Fruit fly (Drosophila melanogaster): ENCODE measurements around the gene COX7A.

The COX7A gene

DNA sequence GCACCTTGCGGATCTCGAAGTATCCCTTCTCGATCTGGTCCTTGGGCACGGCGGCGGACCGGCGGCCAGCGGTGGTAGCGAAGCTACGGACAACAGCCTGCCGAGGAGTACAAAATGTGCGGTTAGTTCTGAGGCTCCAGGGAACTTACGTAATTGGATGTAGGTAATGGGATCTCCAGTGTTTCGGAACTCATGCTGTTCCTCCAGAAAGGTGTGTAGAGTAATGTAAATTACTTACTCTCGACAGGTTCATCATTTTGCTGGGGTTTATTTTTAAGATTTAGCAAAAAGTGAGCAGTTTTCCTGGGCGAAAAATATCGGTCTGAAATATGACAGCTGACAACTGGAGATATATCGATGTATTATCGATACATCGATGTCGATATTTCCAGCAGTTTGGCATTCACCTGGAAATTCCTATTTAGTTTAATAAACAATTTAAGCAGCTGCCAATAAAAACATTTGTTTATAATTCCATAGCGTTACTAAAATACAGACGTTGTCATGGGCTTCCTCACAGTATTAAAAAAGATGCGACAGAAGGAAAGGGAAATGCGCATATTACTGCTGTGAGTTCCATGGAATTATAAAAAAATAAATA, at the start of gene COX7A, which contains the start of gene Arl2 (continued):
- TF ChIP-seq CG6813 (GFP tag; optimal IDR thresholded peaks at IDR 0.05) = no peak
- TF ChIP-seq ttk (GFP tag; IDR thresholded peaks at IDR 0.05) = no peak
- TF ChIP-seq CG9876 (GFP tag; optimal IDR thresholded peaks at IDR 0.05) = no peak
- TF ChIP-seq CG17385 (GFP tag; optimal IDR thresholded peaks at IDR 0.05) = peak; percentile 37
- TF ChIP-seq crp (GFP tag; optimal IDR thresholded peaks at IDR 0.05) = peak; percentile 34 to 83
- no peak for TF ChIP-seq NFAT (GFP tag; IDR thresholded peaks at IDR 0.05)
- TF ChIP-seq CG17361 (GFP tag; IDR thresholded peaks at IDR 0.05) = no peak
- TF ChIP-seq pnt (GFP tag; optimal IDR thresholded peaks at IDR 0.05) = no peak
- TF ChIP-seq shn (GFP tag; optimal IDR thresholded peaks at IDR 0.05) = no peak
- TF ChIP-seq Dfd (GFP tag; optimal IDR thresholded peaks at IDR 0.05) = no peak
- no peak for TF ChIP-seq maf-S (GFP tag; optimal IDR thresholded peaks at IDR 0.05)
- no peak for TF ChIP-seq CG17328 (GFP tag; IDR thresholded peaks at IDR 0.05)
- TF ChIP-seq zfh1 (GFP tag; IDR thresholded peaks at IDR 0.05) = no peak
- TF ChIP-seq Hr51 (GFP tag; optimal IDR thresholded peaks at IDR 0.05) = no peak
- TF ChIP-seq Atf-2 (GFP tag; optimal IDR thresholded peaks at IDR 0.05) = no peak
- TF ChIP-seq CG8089 (GFP tag; optimal IDR thresholded peaks at IDR 0.05) = no peak
- no peak for TF ChIP-seq dmrt99B (tag; optimal IDR thresholded peaks at IDR 0.05)
- TF ChIP-seq otp (GFP tag; IDR thresholded peaks at IDR 0.05) = no peak
- TF ChIP-seq grau (tag; optimal IDR thresholded peaks at IDR 0.05) = no peak
- TF ChIP-seq mld (GFP tag; IDR thresholded peaks at IDR 0.05; ENCODE audit: partially characterized antibody) = peak; percentile 93
- no peak for TF ChIP-seq emc (GFP tag; optimal IDR thresholded peaks at IDR 0.05)
- no peak for TF ChIP-seq salm (tag; optimal IDR thresholded peaks at IDR 0.05)
- TF ChIP-seq MESR4 (GFP tag; optimal IDR thresholded peaks at IDR 0.05) = peak; percentile 98
- TF ChIP-seq CG8765 (GFP tag; IDR thresholded peaks at IDR 0.05) = no peak
- TF ChIP-seq Scr (GFP tag; IDR thresholded peaks at IDR 0.05; ENCODE audit: partially characterized antibody) = peak; percentile 93
- no peak for TF ChIP-seq gem (tag; optimal IDR thresholded peaks at IDR 0.05)
- no peak for TF ChIP-seq CG3726 (GFP tag; IDR thresholded peaks at IDR 0.05)
- no peak for TF ChIP-seq Dad (GFP tag; optimal IDR thresholded peaks at IDR 0.05)
- no peak for TF ChIP-seq CG9437 (GFP tag; optimal IDR thresholded peaks at IDR 0.05)
- TF ChIP-seq CG7271 (tag; optimal IDR thresholded peaks at IDR 0.05) = no peak
- no peak for TF ChIP-seq zen (tag; optimal IDR thresholded peaks at IDR 0.05)
- no peak for TF ChIP-seq TFAM (GFP tag; optimal IDR thresholded peaks at IDR 0.05)
- TF ChIP-seq CG12299 (tag; optimal IDR thresholded peaks at IDR 0.05) = no peak
- TF ChIP-seq dysf (GFP tag; IDR thresholded peaks at IDR 0.05) = no peak
- TF ChIP-seq CG17186 (GFP tag; optimal IDR thresholded peaks at IDR 0.05) = no peak
- TF ChIP-seq CG6272 (GFP tag; IDR thresholded peaks at IDR 0.05) = no peak
- TF ChIP-seq sisA (GFP tag; IDR thresholded peaks at IDR 0.05) = no peak
- no peak for TF ChIP-seq slbo (GFP tag; IDR thresholded peaks at IDR 0.05)
- no peak for TF ChIP-seq Fer2 (tag; optimal IDR thresholded peaks at IDR 0.05)
- TF ChIP-seq CG14710 (tag; optimal IDR thresholded peaks at IDR 0.05) = peak; percentile 44
- TF ChIP-seq stc (GFP tag; IDR thresholded peaks at IDR 0.05) = no peak
- TF ChIP-seq chn (GFP tag; optimal IDR thresholded peaks at IDR 0.05) = no peak
- no peak for TF ChIP-seq chif (GFP tag; optimal IDR thresholded peaks at IDR 0.05)
- no peak for TF ChIP-seq ewg (GFP tag; optimal IDR thresholded peaks at IDR 0.05)
- TF ChIP-seq nau (GFP tag; optimal IDR thresholded peaks at IDR 0.05) = no peak
- TF ChIP-seq disco-r (GFP tag; optimal IDR thresholded peaks at IDR 0.05) = no peak
- no peak for TF ChIP-seq CG11696 (GFP tag; IDR thresholded peaks at IDR 0.05)
- TF ChIP-seq Mad (GFP tag; optimal IDR thresholded peaks at IDR 0.05) = no peak
- peak; percentile 27 for TF ChIP-seq phol (tag; optimal IDR thresholded peaks at IDR 0.05)
- TF ChIP-seq CG13894 (tag; optimal IDR thresholded peaks at IDR 0.05) = no peak
- TF ChIP-seq Tbp (GFP tag; optimal IDR thresholded peaks at IDR 0.05) = no peak
